Worm (Caenorhabditis elegans) whole organism, L3 larva: Measurements from ENCODE around the gene K10D11.6.

Source experiments
- ama-1 ChIP-seq: fragments of 150-350 bp; optimal IDR thresholded peaks from 2 replicates; lab custom pipeline; 2018
- ceh-28 ChIP-seq: fragments of 150-350 bp; optimal IDR thresholded peaks from 2 replicates; lab custom pipeline; 2014; ENCODE audit warnings: missing biosample characterization, missing genetic modification reagents, missing genetic modification characterization
- ceh-9 ChIP-seq: sonication (generic microtip); optimal IDR thresholded peaks from 2 replicates; lab custom pipeline; 2018; ENCODE audit warnings: missing biosample characterization, missing genetic modification characterization
- eor-1 ChIP-seq, 2 experiments: fragments of 150-350 bp; optimal IDR thresholded peaks; 2 replicates each; lab custom pipeline; 2014 to 2018; ENCODE audit warnings: missing biosample characterization in 2 of 2, missing genetic modification characterization in 2 of 2
- mdl-1 ChIP-seq: fragments of 150-350 bp; optimal IDR thresholded peaks from 2 replicates; lab custom pipeline; 2014; ENCODE audit warnings: missing biosample characterization, missing genetic modification characterization
- mml-1 ChIP-seq: fragments of 150-350 bp; sonication (generic microtip); optimal IDR thresholded peaks from 3 replicates; lab custom pipeline; 2014; ENCODE audit warnings: missing biosample characterization, missing genetic modification characterization
- nfya-1 ChIP-seq: sonication (generic microtip); optimal IDR thresholded peaks from 2 replicates; lab custom pipeline; 2017; ENCODE audit warnings: missing genetic modification characterization, mild to moderate bottlenecking, missing compliant biosample characterization, antibody characterized with exemption, moderate library complexity; ENCODE audit not compliant: insufficient read depth
- nhr-12 ChIP-seq: fragments of 150-350 bp; optimal IDR thresholded peaks from 2 replicates; lab custom pipeline; 2014; ENCODE audit warnings: missing biosample characterization, missing genetic modification characterization
- skn-1 ChIP-seq: fragments of 150-350 bp; optimal IDR thresholded peaks from 2 replicates; lab custom pipeline; 2014; ENCODE audit warnings: missing biosample characterization, missing genetic modification characterization
- snpc-4 ChIP-seq: fragments of 150-350 bp; optimal IDR thresholded peaks from 2 replicates; lab custom pipeline; 2014; ENCODE audit warnings: missing biosample characterization, missing genetic modification characterization
- ztf-11 ChIP-seq: fragments of 150-350 bp; optimal IDR thresholded peaks from 2 replicates; lab custom pipeline; 2014; ENCODE audit warnings: missing biosample characterization, missing genetic modification characterization

DNA sequence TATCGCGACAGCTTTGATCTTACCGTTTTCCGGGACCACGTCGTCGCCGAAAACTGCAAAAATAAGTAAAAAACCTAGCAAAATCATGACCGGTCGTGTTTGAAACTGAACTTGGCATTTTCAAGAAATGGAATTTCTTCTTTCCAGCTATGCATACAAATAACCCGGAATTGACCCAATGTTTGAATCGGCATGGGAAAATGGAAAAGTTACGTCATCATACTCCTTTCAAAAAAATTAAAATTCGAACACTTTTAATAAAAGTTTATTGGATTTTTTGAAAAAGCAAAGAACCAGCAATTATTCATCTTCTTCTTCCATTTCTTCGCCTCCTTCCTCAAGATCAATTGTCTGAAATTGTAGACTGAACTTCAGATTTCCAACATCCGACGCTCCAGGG, 5.1 kb upstream of the K10D11.6 start, which contains the start of gene K10D11.4:
- TF ChIP-seq nhr-12 (no peak), nfya-1 (tag; lab: Kevin White, UChicago) (no peak), ztf-11 (tag; lab: Kevin White, UChicago) (no peak), eor-1 (tag; optimal IDR thresholded peaks at IDR 0.05; lab: Kevin White, UChicago) (no peak), ama-1 (lab: Kevin White, UChicago) (no peak), snpc-4 (tag; lab: Kevin White, UChicago) (no peak), ceh-9 (tag; lab: Kevin White, UChicago) (no peak), ceh-28 (tag; lab: Kevin White, UChicago) (no peak), skn-1 (no peak), mml-1 (no peak), mdl-1 (tag; lab: Kevin White, UChicago) (no peak)
